Worm (Caenorhabditis elegans) whole organism, L4 larva: ENCODE measurements around the gene old-2.

Experiments used
- ama-1 ChIP-seq: fragments of 150-350 bp; optimal IDR thresholded peaks from 2 replicates; lab custom pipeline; 2014; ENCODE audit warnings: inconsistent platforms, mixed read lengths
- arid-1 ChIP-seq: fragments of 200-800 bp; sonication (Bioruptor generic); conservative IDR thresholded peaks from 2 replicates; pipeline ENCODE4 v1.3.6; 2022; ENCODE audit warnings: missing genetic modification reagents, missing genetic modification characterization, missing compliant biosample characterization
- ceh-82 ChIP-seq: sonication (generic microtip); optimal IDR thresholded peaks from 2 replicates; lab custom pipeline; 2017; ENCODE audit warnings: missing biosample characterization, missing genetic modification characterization
- daf-16 ChIP-seq, 3 experiments: sonication (generic microtip); optimal IDR thresholded peaks; 2 replicates each; lab custom pipeline; 2016 to 2017; ENCODE audit warnings: missing genetic modification characterization in 3 of 3, missing genetic modification reagents in 3 of 3, mild to moderate bottlenecking in 2 of 3, missing compliant biosample characterization in 2 of 3, missing biosample characterization in 1 of 3, moderate library complexity in 1 of 3
- lim-7 ChIP-seq: fragments of 200-800 bp; sonication (Bioruptor generic); IDR thresholded peaks from 2 replicates; pipeline ENCODE4 v1.3.6; 2022; ENCODE audit warnings: missing genetic modification characterization, missing compliant biosample characterization
- lin-15B ChIP-seq: fragments of 150-350 bp; sonication (generic microtip); optimal IDR thresholded peaks from 3 replicates; lab custom pipeline; 2014; ENCODE audit warnings: missing biosample characterization, missing genetic modification characterization
- lir-3 ChIP-seq: sonication (generic microtip); optimal IDR thresholded peaks from 2 replicates; lab custom pipeline; 2016; ENCODE audit warnings: mild to moderate bottlenecking, missing genetic modification characterization, missing compliant biosample characterization
- nhr-10 ChIP-seq: fragments of 150-350 bp; optimal IDR thresholded peaks from 2 replicates; lab custom pipeline; 2014; ENCODE audit warnings: missing biosample characterization, missing genetic modification characterization
- nhr-28 ChIP-seq: fragments of 150-350 bp; optimal IDR thresholded peaks from 2 replicates; lab custom pipeline; 2014; ENCODE audit warnings: missing biosample characterization, missing genetic modification characterization
- zfp-3 ChIP-seq: fragments of 200-800 bp; sonication (Bioruptor generic); conservative IDR thresholded peaks from 2 replicates; pipeline ENCODE4 v1.3.6; 2022; ENCODE audit warnings: missing genetic modification reagents, missing genetic modification characterization, missing compliant biosample characterization

DNA sequence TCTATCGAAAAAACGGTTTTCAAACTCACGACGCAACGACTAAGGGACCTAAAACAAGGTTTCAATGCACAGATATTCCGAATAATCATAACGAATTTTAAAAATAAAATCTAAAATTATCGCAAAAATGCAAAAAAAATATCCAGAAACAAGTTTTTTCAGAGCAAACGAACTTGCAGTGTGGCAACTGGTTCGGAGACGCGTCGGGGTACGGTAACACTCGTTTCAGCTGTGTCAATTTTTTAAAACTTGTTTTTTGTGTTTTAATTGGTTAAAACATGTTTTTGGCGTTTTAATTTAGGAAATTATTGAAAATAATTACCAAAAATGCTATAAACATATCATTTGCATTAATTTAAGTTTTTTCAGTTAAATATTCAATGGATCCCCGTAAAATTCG is 43.0 kb upstream of the old-2 start, which contains the start of gene C08H9.16:
- TF ChIP-seq ama-1 (lab: Kevin White, UChicago) (no peak), daf-16 (GFP tag; optimal IDR thresholded peaks at IDR 0.05; lab: Kevin White, UChicago) (no peak), daf-16 (tag; optimal IDR thresholded peaks at IDR 0.05; lab: Kevin White, UChicago) (peak; percentile 46), arid-1 (GFP tag; lab: Robert Waterston, UW) (no peak), nhr-10 (tag; lab: Kevin White, UChicago) (no peak), lir-3 (tag; lab: Kevin White, UChicago) (no peak), zfp-3 (GFP tag; lab: Robert Waterston, UW) (no peak), lim-7 (no peak), nhr-28 (no peak), lin-15B (tag; lab: Kevin White, UChicago) (no peak), ceh-82 (tag; lab: Kevin White, UChicago) (no peak)
